Fruit fly (Drosophila melanogaster) whole organism, embryonic: ENCODE measurements around the gene Polr1H.

Source experiments
- Awh ChIP-seq: fragments of 200-800 bp; sonication (Bioruptor generic); IDR thresholded peaks from 2 replicates; pipeline ENCODE4, ENCODE4 v1.3.6; 2022; ENCODE audit warnings: missing biosample characterization, missing genetic modification characterization
- B-H1 ChIP-seq: fragments of 200-800 bp; sonication (Bioruptor generic); IDR thresholded peaks from 3 replicates; pipeline ENCODE4 v1.3.6; 2022; ENCODE audit warnings: missing biosample characterization, missing genetic modification characterization
- CG10654 ChIP-seq: fragments of 200-800 bp; sonication (Bioruptor generic); optimal IDR thresholded peaks from 2 replicates; lab custom pipeline; 2016; ENCODE audit warnings: missing biosample characterization, missing genetic modification characterization
- CG11085 ChIP-seq: fragments of 200-800 bp; sonication (Bioruptor generic); IDR thresholded peaks from 2 replicates; pipeline ENCODE4 v1.3.6; 2022; ENCODE audit warnings: missing biosample characterization, missing genetic modification characterization
- CG15073 ChIP-seq: fragments of 200-800 bp; sonication (Bioruptor generic); optimal IDR thresholded peaks from 2 replicates; lab custom pipeline; 2016; ENCODE audit warnings: missing biosample characterization, missing genetic modification characterization
- CG1647 ChIP-seq: fragments of 200-800 bp; sonication (Bioruptor generic); optimal IDR thresholded peaks from 3 replicates; lab custom pipeline; 2016; ENCODE audit warnings: missing biosample characterization, missing genetic modification characterization
- CG16863 ChIP-seq: fragments of 200-800 bp; sonication (Bioruptor generic); optimal IDR thresholded peaks from 3 replicates; lab custom pipeline; 2016; ENCODE audit warnings: missing biosample characterization, missing genetic modification characterization
- CG17186 ChIP-seq: fragments of 200-800 bp; sonication (Bioruptor generic); optimal IDR thresholded peaks from 3 replicates; lab custom pipeline; 2017; ENCODE audit warnings: missing biosample characterization, missing genetic modification reagents, missing genetic modification characterization
- CG17328 ChIP-seq: fragments of 200-800 bp; sonication (Bioruptor generic); IDR thresholded peaks from 2 replicates; pipeline ENCODE4 v1.3.6; 2022; ENCODE audit warnings: missing biosample characterization, missing genetic modification characterization
- CG17912 ChIP-seq: fragments of 200-800 bp; sonication (Bioruptor generic); optimal IDR thresholded peaks from 2 replicates; lab custom pipeline; 2018; ENCODE audit warnings: missing biosample characterization, mild to moderate bottlenecking, missing genetic modification characterization
- CG18011 ChIP-seq: fragments of 200-800 bp; sonication (Bioruptor generic); optimal IDR thresholded peaks from 2 replicates; lab custom pipeline; 2017; ENCODE audit warnings: missing biosample characterization, missing genetic modification characterization, mild to moderate bottlenecking, moderate library complexity, missing genotype
- CG18476 ChIP-seq: fragments of 200-800 bp; sonication (Bioruptor generic); optimal IDR thresholded peaks from 2 replicates; lab custom pipeline; 2016; ENCODE audit warnings: missing biosample characterization, mild to moderate bottlenecking, missing genetic modification characterization
- CG32772 ChIP-seq: fragments of 200-800 bp; sonication (Bioruptor generic); IDR thresholded peaks from 2 replicates; pipeline ENCODE4 v1.3.6; 2022; ENCODE audit warnings: missing biosample characterization, missing genetic modification characterization
- CG4707 ChIP-seq: fragments of 200-800 bp; sonication (Bioruptor generic); optimal IDR thresholded peaks from 2 replicates; lab custom pipeline; 2018; ENCODE audit warnings: missing biosample characterization, mild to moderate bottlenecking, missing genetic modification characterization, moderate library complexity
- CG6813 ChIP-seq: fragments of 200-800 bp; sonication (Bioruptor generic); optimal IDR thresholded peaks from 2 replicates; lab custom pipeline; 2017; ENCODE audit warnings: missing biosample characterization, missing genetic modification characterization, mild to moderate bottlenecking, moderate library complexity, missing genetic modification reagents
- CG7745 ChIP-seq: fragments of 200-800 bp; sonication (Bioruptor generic); optimal IDR thresholded peaks from 2 replicates; lab custom pipeline; 2018; ENCODE audit warnings: missing biosample characterization, mild to moderate bottlenecking, missing genetic modification characterization, moderate library complexity
- CG7786 ChIP-seq: fragments of 200-800 bp; sonication (Bioruptor generic); optimal IDR thresholded peaks from 2 replicates; lab custom pipeline; 2016; ENCODE audit warnings: missing biosample characterization, missing genetic modification characterization
- CG9727 ChIP-seq: fragments of 200-800 bp; sonication (Bioruptor generic); optimal IDR thresholded peaks from 3 replicates; lab custom pipeline; 2017; ENCODE audit warnings: missing biosample characterization, mild to moderate bottlenecking, missing genetic modification characterization
- Dbx ChIP-seq: fragments of 200-800 bp; sonication (Bioruptor generic); IDR thresholded peaks from 3 replicates; pipeline ENCODE4 v1.3.6; 2022; ENCODE audit warnings: missing biosample characterization, missing genetic modification characterization
- Dref ChIP-seq: fragments of 200-800 bp; sonication (Bioruptor generic); IDR thresholded peaks from 2 replicates; pipeline ENCODE4 v1.3.6; 2022; ENCODE audit warnings: missing biosample characterization, missing genetic modification characterization
- Drgx ChIP-seq: fragments of 200-800 bp; sonication (Bioruptor generic); IDR thresholded peaks from 2 replicates; pipeline ENCODE4 v1.3.6; 2022; ENCODE audit warnings: missing biosample characterization, missing genetic modification characterization
- Fer2 ChIP-seq: fragments of 200-800 bp; sonication (Bioruptor generic); optimal IDR thresholded peaks from 2 replicates; lab custom pipeline; 2018; ENCODE audit warnings: missing biosample characterization, mild to moderate bottlenecking, missing genetic modification characterization, moderate library complexity
- HHEX ChIP-seq: fragments of 200-800 bp; sonication (Bioruptor generic); optimal IDR thresholded peaks from 3 replicates; lab custom pipeline; 2017; ENCODE audit warnings: missing biosample characterization, mild to moderate bottlenecking, missing genetic modification characterization, missing genetic modification reagents
- HLH3B ChIP-seq: fragments of 200-800 bp; sonication (Bioruptor generic); IDR thresholded peaks from 2 replicates; pipeline ENCODE4 v1.3.6; 2022; ENCODE audit warnings: missing biosample characterization, missing genetic modification characterization
- Hand ChIP-seq: fragments of 200-800 bp; sonication (Bioruptor generic); optimal IDR thresholded peaks from 2 replicates; lab custom pipeline; 2017; ENCODE audit warnings: mild to moderate bottlenecking, missing biosample characterization, missing genetic modification reagents, missing genetic modification characterization
- HmgZ ChIP-seq: fragments of 200-800 bp; sonication (Bioruptor generic); optimal IDR thresholded peaks from 2 replicates; lab custom pipeline; 2018; ENCODE audit warnings: missing biosample characterization, mild to moderate bottlenecking, missing genetic modification characterization
- Hr51 ChIP-seq, 2 experiments: fragments of 200-800 bp; sonication (Bioruptor generic); optimal IDR thresholded peaks; 2 replicates in 1 of 2; 3 replicates in 1 of 2; lab custom pipeline; 2016 to 2018; ENCODE audit warnings: missing biosample characterization in 2 of 2, missing genetic modification characterization in 2 of 2, mild to moderate bottlenecking in 1 of 2, moderate library complexity in 1 of 2
- Hr78 ChIP-seq, 2 experiments: fragments of 200-800 bp in 1 of 2; fragments of >200 bp in 1 of 2; sonication (Bioruptor generic) in 1 of 2; optimal IDR thresholded peaks; 2 replicates each; lab custom pipeline; 2017 to 2019; ENCODE audit warnings: missing biosample characterization in 2 of 2, missing genetic modification characterization in 2 of 2, mild to moderate bottlenecking in 1 of 2, moderate library complexity in 1 of 2
- Lhr ChIP-seq: fragments of 200-800 bp; sonication (Bioruptor generic); optimal IDR thresholded peaks from 3 replicates; lab custom pipeline; 2017; ENCODE audit warnings: mild to moderate bottlenecking, missing biosample characterization, missing genetic modification reagents, missing genetic modification characterization
- Myb ChIP-seq: fragments of 200-800 bp; sonication (Bioruptor generic); optimal IDR thresholded peaks from 2 replicates; lab custom pipeline; 2016; ENCODE audit warnings: missing biosample characterization, missing genetic modification characterization
- Nf-YA ChIP-seq: fragments of 200-800 bp; sonication (Bioruptor generic); IDR thresholded peaks from 2 replicates; pipeline ENCODE4 v1.3.6; 2022; ENCODE audit warnings: missing biosample characterization, missing genetic modification characterization
- Ravus ChIP-seq: fragments of 200-800 bp; sonication (Bioruptor generic); IDR thresholded peaks from 2 replicates; pipeline ENCODE4 v1.3.6; 2022; ENCODE audit warnings: missing biosample characterization, missing genetic modification characterization
- Sry-β ChIP-seq: fragments of 200-800 bp; sonication (Bioruptor generic); optimal IDR thresholded peaks from 2 replicates; lab custom pipeline; 2018; ENCODE audit warnings: missing biosample characterization, mild to moderate bottlenecking, missing genetic modification characterization, moderate library complexity
- ab ChIP-seq: fragments of 200-800 bp; sonication (Bioruptor generic); optimal IDR thresholded peaks from 2 replicates; lab custom pipeline; 2016; ENCODE audit warnings: missing biosample characterization, missing genetic modification characterization
- ara ChIP-seq: fragments of 200-800 bp; sonication (Bioruptor generic); IDR thresholded peaks from 2 replicates; pipeline ENCODE4 v1.3.6; 2022; ENCODE audit warnings: missing biosample characterization, missing genetic modification characterization
- crc ChIP-seq: fragments of 200-800 bp; sonication (Bioruptor generic); optimal IDR thresholded peaks from 2 replicates; lab custom pipeline; 2016; ENCODE audit warnings: missing biosample characterization, missing genetic modification characterization
- fd96Cb ChIP-seq: fragments of 200-800 bp; sonication (Bioruptor generic); optimal IDR thresholded peaks from 2 replicates; lab custom pipeline; 2018; ENCODE audit warnings: missing biosample characterization, mild to moderate bottlenecking, missing genetic modification characterization, moderate library complexity
- fu2 ChIP-seq: fragments of 200-800 bp; sonication (Bioruptor generic); optimal IDR thresholded peaks from 2 replicates; lab custom pipeline; 2016; ENCODE audit warnings: missing biosample characterization, missing genetic modification characterization
- grn ChIP-seq: fragments of 200-800 bp; sonication (Bioruptor generic); optimal IDR thresholded peaks from 3 replicates; lab custom pipeline; 2017; ENCODE audit warnings: missing biosample characterization, missing genetic modification characterization
- hb ChIP-seq: fragments of 200-800 bp; sonication (Bioruptor generic); IDR thresholded peaks from 3 replicates; pipeline ENCODE4 v1.3.6; 2022; ENCODE audit warnings: missing biosample characterization, missing genetic modification characterization; ENCODE audit not compliant: partially characterized antibody
- jigr1 ChIP-seq: fragments of 200-800 bp; sonication (Bioruptor generic); IDR thresholded peaks from 3 replicates; pipeline ENCODE4 v1.3.6; 2022; ENCODE audit warnings: missing biosample characterization, missing genetic modification characterization
- kni ChIP-seq: fragments of 200-800 bp; sonication (Bioruptor generic); optimal IDR thresholded peaks from 3 replicates; lab custom pipeline; 2017; ENCODE audit warnings: mild to moderate bottlenecking, missing biosample characterization, missing genetic modification reagents, missing genetic modification characterization
- lov ChIP-seq, 2 experiments: fragments of 200-800 bp in 1 of 2; fragments of >200 bp in 1 of 2; sonication (Bioruptor generic) in 1 of 2; IDR thresholded peaks in 1 of 2; optimal IDR thresholded peaks in 1 of 2; 2 replicates in 1 of 2; 3 replicates in 1 of 2; pipeline versions ENCODE4 v1.3.6 to Lab custom; 2017 to 2022; ENCODE audit warnings: missing biosample characterization in 1 of 2, missing genetic modification characterization in 1 of 2
- pros ChIP-seq: fragments of 200-800 bp; sonication (Bioruptor generic); optimal IDR thresholded peaks from 3 replicates; lab custom pipeline; 2019; ENCODE audit warnings: missing biosample characterization, mild to moderate bottlenecking, missing genetic modification characterization, moderate library complexity
- ro ChIP-seq: fragments of 200-800 bp; sonication (Bioruptor generic); IDR thresholded peaks from 2 replicates; pipeline ENCODE4 v1.3.6; 2022; ENCODE audit warnings: missing biosample characterization, missing genetic modification characterization
- sens-2 ChIP-seq: fragments of 200-800 bp; sonication (Bioruptor generic); IDR thresholded peaks from 2 replicates; pipeline ENCODE4 v1.3.6; 2022; ENCODE audit warnings: missing biosample characterization, missing genetic modification characterization
- seq ChIP-seq: fragments of 200-800 bp; sonication (Bioruptor generic); IDR thresholded peaks from 2 replicates; pipeline ENCODE4 v1.3.6; 2022; ENCODE audit warnings: missing biosample characterization, missing genetic modification characterization
- sr ChIP-seq: fragments of 200-800 bp; sonication (Bioruptor generic); IDR thresholded peaks from 3 replicates; pipeline ENCODE4 v1.3.6; 2022; ENCODE audit warnings: missing biosample characterization, missing genetic modification characterization
- toy ChIP-seq: fragments of 200-800 bp; sonication (Bioruptor generic); IDR thresholded peaks from 2 replicates; pipeline ENCODE4 v1.3.6; 2022; ENCODE audit warnings: missing biosample characterization, missing genetic modification characterization
- wek ChIP-seq: fragments of 200-800 bp; sonication (Bioruptor generic); optimal IDR thresholded peaks from 3 replicates; lab custom pipeline; 2018; ENCODE audit warnings: missing biosample characterization, mild to moderate bottlenecking, missing genetic modification characterization, moderate library complexity

Gene Polr1H

DNA sequence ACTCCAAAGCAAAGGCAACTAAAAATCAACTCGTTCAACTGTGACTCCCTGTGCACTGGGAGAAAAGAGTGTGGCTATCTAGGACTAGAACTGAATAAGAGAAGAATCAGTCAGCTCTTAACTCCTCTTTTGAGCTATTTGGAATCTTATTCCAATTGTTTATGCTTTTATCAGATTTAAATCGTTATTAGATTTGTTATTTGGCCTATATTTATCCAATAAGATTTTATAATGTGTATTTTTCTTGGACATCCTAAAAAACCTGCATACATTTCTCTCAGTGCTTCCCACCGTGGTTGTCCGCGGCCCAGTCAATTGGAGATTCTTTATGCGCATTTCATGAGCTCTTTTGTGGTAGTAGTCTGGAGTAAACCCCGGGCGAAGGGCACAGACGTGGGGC lies 3.8 kb upstream of the Polr1H start:
- TF ChIP-seq Awh (GFP tag; lab: Robert Waterston, UW) (no peak), fu2 (no peak), kni (GFP tag; lab: Kevin White, UChicago) (no peak), ara (GFP tag; lab: Robert Waterston, UW) (0 out of 2 replicates have a peak, but pooled peaks have one; percentile 22), ab (peak; percentile 40), Hr78 (GFP tag; optimal IDR thresholded peaks at IDR 0.05; lab: Kevin White, UChicago) (no peak), CG9727 (GFP tag; lab: Kevin White, UChicago) (peak; percentile 68), Myb (GFP tag; lab: Kevin White, UChicago) (no peak), Fer2 (peak; percentile 18), CG7786 (peak; percentile 60), crc (GFP tag; lab: Kevin White, UChicago) (peak; percentile 15), seq (GFP tag; lab: Robert Waterston, UW) (peak; percentile 74), wek (GFP tag; lab: Kevin White, UChicago) (no peak), Hand (GFP tag; lab: Kevin White, UChicago) (no peak), Ravus (GFP tag; lab: Robert Waterston, UW) (peak; percentile 31), Sry-β (no peak), lov (optimal IDR thresholded peaks at IDR 0.05; lab: Kevin White, UChicago) (no peak), lov (GFP tag; IDR thresholded peaks at IDR 0.05; lab: Robert Waterston, UW) (no peak), HLH3B (GFP tag; lab: Robert Waterston, UW) (peak; percentile 57), toy (GFP tag; lab: Robert Waterston, UW) (no peak), Nf-YA (GFP tag; lab: Robert Waterston, UW) (0 out of 2 replicates have a peak, but pooled peaks have one; percentile 43), Lhr (no peak), grn (GFP tag; lab: Kevin White, UChicago) (no peak), B-H1 (GFP tag; lab: Robert Waterston, UW) (peak; percentile 71), CG4707 (GFP tag; lab: Kevin White, UChicago) (no peak), Dbx (no peak), pros (no peak), CG11085 (no peak), HHEX (GFP tag; lab: Kevin White, UChicago) (peak; percentile 59), CG10654 (GFP tag; lab: Kevin White, UChicago) (peak; percentile 55), fd96Cb (tag; lab: Kevin White, UChicago) (peak; percentile 59), CG7745 (tag; lab: Kevin White, UChicago) (no peak), Dref (no peak), CG18011 (GFP tag; lab: Kevin White, UChicago) (peak; percentile 20), CG1647 (GFP tag; lab: Kevin White, UChicago) (peak; percentile 23), CG15073 (GFP tag; lab: Kevin White, UChicago) (no peak), CG32772 (GFP tag; lab: Robert Waterston, UW) (peak; percentile 69), Drgx (GFP tag; lab: Robert Waterston, UW) (peak; percentile 78), CG17328 (peak; percentile 48; the same call in 1 of the 2 replicates), Hr51 (GFP tag; optimal IDR thresholded peaks at IDR 0.05; lab: Kevin White, UChicago) (peak; percentile 47 to 74), CG16863 (peak; percentile 60), sens-2 (GFP tag; lab: Robert Waterston, UW) (no peak), sr (no peak), CG17186 (no peak), ro (GFP tag; lab: Robert Waterston, UW) (no peak), CG6813 (GFP tag; lab: Kevin White, UChicago) (peak; percentile 41), CG17912 (GFP tag; lab: Kevin White, UChicago) (no peak), HmgZ (peak; percentile 23), jigr1 (GFP tag; lab: Robert Waterston, UW) (peak; percentile 59; the same call in 1 of the 3 replicates), hb (GFP tag; lab: Robert Waterston, UW) (no peak), CG18476 (GFP tag; lab: Kevin White, UChicago) (peak; percentile 51)
